Worm (Caenorhabditis elegans) whole organism, L2 larva: ENCODE results near the gene dpf-2.

Source experiments
- C34F6.9 ChIP-seq: fragments of 150-350 bp; optimal IDR thresholded peaks from 2 replicates; lab custom pipeline; 2014; ENCODE audit warnings: missing biosample characterization, missing genetic modification characterization
- F13H6.1 ChIP-seq: sonication (generic microtip); optimal IDR thresholded peaks from 2 replicates; lab custom pipeline; 2016; ENCODE audit warnings: missing genetic modification characterization, missing compliant biosample characterization
- R02D3.7 ChIP-seq: fragments of 150-350 bp; optimal IDR thresholded peaks from 2 replicates; lab custom pipeline; 2014; ENCODE audit warnings: missing biosample characterization, missing genetic modification characterization
- Y55F3AM.14 ChIP-seq: fragments of 200-800 bp; sonication (Bioruptor generic); optimal IDR thresholded peaks from 2 replicates; lab custom pipeline; 2018; ENCODE audit warnings: mild to moderate bottlenecking, missing genetic modification characterization, missing compliant biosample characterization
- ZK546.5 ChIP-seq: sonication (generic microtip); optimal IDR thresholded peaks from 2 replicates; lab custom pipeline; 2017; ENCODE audit warnings: missing biosample characterization, missing genetic modification characterization
- alr-1 ChIP-seq: fragments of 150-350 bp; optimal IDR thresholded peaks from 2 replicates; lab custom pipeline; 2014; ENCODE audit warnings: missing biosample characterization, missing genetic modification characterization
- aly-2 ChIP-seq: fragments of 150-350 bp; optimal IDR thresholded peaks from 2 replicates; lab custom pipeline; 2014; ENCODE audit warnings: missing biosample characterization, missing genetic modification characterization
- ama-1 ChIP-seq: fragments of 150-350 bp; optimal IDR thresholded peaks from 2 replicates; lab custom pipeline; 2018; ENCODE audit warnings: inconsistent platforms
- blmp-1 ChIP-seq: sonication (generic microtip); optimal IDR thresholded peaks from 2 replicates; lab custom pipeline; 2017; ENCODE audit warnings: missing genetic modification characterization, mild to moderate bottlenecking, missing compliant biosample characterization, antibody characterized with exemption, moderate library complexity; ENCODE audit not compliant: insufficient read depth
- ceh-16 ChIP-seq: fragments of 150-350 bp; optimal IDR thresholded peaks from 2 replicates; lab custom pipeline; 2014; ENCODE audit warnings: missing biosample characterization, missing genetic modification characterization
- ceh-82 ChIP-seq: fragments of 150-350 bp; optimal IDR thresholded peaks from 2 replicates; lab custom pipeline; 2014; ENCODE audit warnings: missing biosample characterization, missing genetic modification characterization
- crh-2 ChIP-seq: sonication (generic microtip); optimal IDR thresholded peaks from 2 replicates; lab custom pipeline; 2017; ENCODE audit warnings: missing biosample characterization, missing genetic modification characterization
- dmd-4 ChIP-seq: sonication (generic microtip); optimal IDR thresholded peaks from 2 replicates; lab custom pipeline; 2017; ENCODE audit warnings: missing biosample characterization, missing genetic modification characterization
- fos-1 ChIP-seq: fragments of 150-350 bp; optimal IDR thresholded peaks from 2 replicates; lab custom pipeline; 2014; ENCODE audit warnings: missing biosample characterization, missing genetic modification characterization
- lin-11 ChIP-seq: fragments of 150-350 bp; sonication (generic microtip); optimal IDR thresholded peaks from 2 replicates; lab custom pipeline; 2014; ENCODE audit warnings: missing biosample characterization, missing genetic modification characterization, inconsistent platforms, mixed read lengths
- lin-13 ChIP-seq: fragments of 150-350 bp; optimal IDR thresholded peaks from 2 replicates; lab custom pipeline; 2014; ENCODE audit warnings: missing biosample characterization, missing genetic modification reagents, missing genetic modification characterization
- mbf-1 ChIP-seq: sonication (generic microtip); optimal IDR thresholded peaks from 2 replicates; lab custom pipeline; 2017; ENCODE audit warnings: missing biosample characterization, missing genetic modification characterization
- mdl-1 ChIP-seq, 2 experiments: fragments of 150-350 bp in 1 of 2; sonication (generic microtip) in 1 of 2; optimal IDR thresholded peaks; 2 replicates each; lab custom pipeline; 2017; ENCODE audit warnings: missing biosample characterization in 2 of 2, missing genetic modification characterization in 2 of 2
- nhr-10 ChIP-seq: sonication (generic microtip); optimal IDR thresholded peaks from 2 replicates; lab custom pipeline; 2017; ENCODE audit warnings: missing biosample characterization, missing genetic modification characterization
- nhr-11 ChIP-seq: fragments of 150-350 bp; optimal IDR thresholded peaks from 2 replicates; lab custom pipeline; 2014; ENCODE audit warnings: missing biosample characterization, missing genetic modification characterization
- nhr-12 ChIP-seq: fragments of 150-350 bp; optimal IDR thresholded peaks from 2 replicates; lab custom pipeline; 2014; ENCODE audit warnings: missing biosample characterization, missing genetic modification characterization
- nhr-129 ChIP-seq: fragments of 150-350 bp; optimal IDR thresholded peaks from 2 replicates; lab custom pipeline; 2014; ENCODE audit warnings: missing biosample characterization, missing genetic modification characterization
- nhr-21 ChIP-seq: fragments of 150-350 bp; optimal IDR thresholded peaks from 2 replicates; lab custom pipeline; 2014; ENCODE audit warnings: missing biosample characterization, missing genetic modification characterization
- nhr-23 ChIP-seq: fragments of 150-350 bp; optimal IDR thresholded peaks from 2 replicates; lab custom pipeline; 2014; ENCODE audit warnings: missing biosample characterization, missing genetic modification reagents, missing genetic modification characterization
- nhr-237 ChIP-seq: fragments of 150-350 bp; optimal IDR thresholded peaks from 2 replicates; lab custom pipeline; 2014; ENCODE audit warnings: missing biosample characterization, missing genetic modification characterization
- nhr-6 ChIP-seq: fragments of 150-350 bp; optimal IDR thresholded peaks from 2 replicates; lab custom pipeline; 2014; ENCODE audit warnings: missing biosample characterization, missing genetic modification characterization
- nhr-77 ChIP-seq: fragments of 150-350 bp; optimal IDR thresholded peaks from 2 replicates; lab custom pipeline; 2014; ENCODE audit warnings: missing biosample characterization, missing genetic modification characterization
- peb-1 ChIP-seq: fragments of 150-350 bp; optimal IDR thresholded peaks from 2 replicates; lab custom pipeline; 2014; ENCODE audit warnings: missing biosample characterization, missing genetic modification characterization
- sem-4 ChIP-seq: fragments of 150-350 bp; optimal IDR thresholded peaks from 2 replicates; lab custom pipeline; 2014; ENCODE audit warnings: missing biosample characterization, missing genetic modification reagents, missing genetic modification characterization
- skn-1 ChIP-seq: sonication (generic microtip); optimal IDR thresholded peaks from 2 replicates; lab custom pipeline; 2017; ENCODE audit warnings: missing biosample characterization, missing genetic modification characterization
- sma-3 ChIP-seq: sonication (generic microtip); optimal IDR thresholded peaks from 2 replicates; lab custom pipeline; 2016; ENCODE audit warnings: missing genetic modification reagents, missing genetic modification characterization, missing compliant biosample characterization
- sma-9 ChIP-seq, 2 experiments: fragments of 150-350 bp in 1 of 2; sonication (generic microtip) in 1 of 2; optimal IDR thresholded peaks; 2 replicates each; lab custom pipeline; 2014 to 2016; ENCODE audit warnings: missing genetic modification characterization in 2 of 2, mild to moderate bottlenecking in 1 of 2, missing biosample characterization in 1 of 2, missing compliant biosample characterization in 1 of 2, missing genetic modification reagents in 1 of 2, moderate library complexity in 1 of 2
- snpc-4 ChIP-seq: fragments of 150-350 bp; optimal IDR thresholded peaks from 2 replicates; lab custom pipeline; 2014; ENCODE audit warnings: missing biosample characterization, missing genetic modification characterization
- unc-39 ChIP-seq: fragments of 150-350 bp; optimal IDR thresholded peaks from 2 replicates; lab custom pipeline; 2014; ENCODE audit warnings: missing biosample characterization, missing genetic modification characterization
- unc-55 ChIP-seq: fragments of 150-350 bp; sonication (generic microtip); optimal IDR thresholded peaks from 3 replicates; lab custom pipeline; 2014; ENCODE audit warnings: missing biosample characterization, missing genetic modification reagents, missing genetic modification characterization
- unc-62 ChIP-seq: fragments of 150-350 bp; optimal IDR thresholded peaks from 2 replicates; lab custom pipeline; 2014; ENCODE audit warnings: missing biosample characterization, missing genetic modification reagents, missing genetic modification characterization
- zag-1 ChIP-seq: fragments of 150-350 bp; optimal IDR thresholded peaks from 2 replicates; lab custom pipeline; 2014; ENCODE audit warnings: missing biosample characterization, missing genetic modification characterization
- ztf-1 ChIP-seq: fragments of 200-800 bp; sonication (Bioruptor generic); conservative IDR thresholded peaks from 2 replicates; pipeline ENCODE4 v1.3.6; 2022; ENCODE audit warnings: missing genetic modification characterization, missing compliant biosample characterization
- ztf-4 ChIP-seq: fragments of 150-350 bp; optimal IDR thresholded peaks from 2 replicates; lab custom pipeline; 2014; ENCODE audit warnings: missing biosample characterization, missing genetic modification characterization

Gene dpf-2

DNA sequence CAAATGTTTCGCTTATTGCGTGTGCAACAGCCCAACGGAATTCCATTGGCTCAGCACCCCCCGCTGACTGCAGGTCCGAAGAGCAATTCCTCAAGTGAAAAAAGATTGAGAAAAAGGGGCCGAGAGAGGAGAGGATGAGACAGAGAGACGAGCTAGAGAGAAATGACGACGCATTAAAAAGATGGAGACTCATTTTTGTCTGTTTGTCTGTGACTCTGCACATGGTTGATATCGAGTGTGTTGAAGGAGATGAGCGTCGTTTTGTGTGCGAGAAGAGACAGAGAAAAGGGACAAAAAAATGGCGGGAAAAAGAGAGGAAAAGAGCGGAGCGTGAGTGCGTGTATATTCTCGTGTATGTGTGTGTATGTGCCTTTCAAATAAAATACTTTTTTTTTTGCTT is 9.4 kb downstream of the dpf-2 start (continued):
- TF ChIP-seq ama-1 (lab: Kevin White, UChicago) (peak; percentile 39), Y55F3AM.14 (peak; percentile 81), zag-1 (tag; lab: Kevin White, UChicago) (peak; percentile 96), lin-13 (GFP tag; lab: Kevin White, UChicago) (peak; percentile 90), sma-3 (GFP tag; lab: Kevin White, UChicago) (peak; percentile 52), aly-2 (tag; lab: Kevin White, UChicago) (no peak), nhr-237 (no peak), F13H6.1 (tag; lab: Kevin White, UChicago) (peak; percentile 94), crh-2 (tag; lab: Kevin White, UChicago) (peak; percentile 93), nhr-6 (tag; lab: Kevin White, UChicago) (peak; percentile 87), ztf-1 (GFP tag; lab: Robert Waterston, UW) (no peak), nhr-11 (no peak), ceh-16 (tag; lab: Kevin White, UChicago) (no peak), sem-4 (peak; percentile 87), unc-39 (peak; percentile 3), alr-1 (no peak), snpc-4 (tag; lab: Kevin White, UChicago) (peak; percentile 57), C34F6.9 (peak; percentile 98), ZK546.5 (peak; percentile 5)

DNA sequence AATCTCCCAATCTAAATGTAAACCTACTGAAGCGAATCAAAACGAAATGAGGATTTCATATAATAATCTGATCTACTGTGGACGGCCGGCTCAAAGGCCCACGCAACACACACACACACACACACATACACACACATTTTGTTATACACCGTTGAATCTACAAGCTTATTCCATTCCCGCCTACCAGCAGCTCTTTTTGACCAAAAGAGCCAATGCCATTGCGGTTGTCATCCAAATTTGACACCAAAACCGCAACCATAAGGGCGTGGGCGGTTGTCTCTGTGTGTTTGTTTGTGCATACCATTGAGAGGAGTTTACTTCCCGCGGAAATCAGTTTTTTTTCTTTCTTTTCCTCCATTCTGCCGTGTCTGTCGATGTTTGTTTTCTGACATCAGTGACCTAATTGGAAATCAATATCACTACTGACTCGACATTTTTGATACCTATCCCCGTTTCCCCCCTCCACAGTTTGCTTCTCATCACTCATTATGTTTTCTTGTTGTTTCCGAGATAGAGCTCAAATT is 11.3 kb downstream of the dpf-2 start:
- TF ChIP-seq nhr-12 (tag; lab: Kevin White, UChicago) (no peak), unc-39 (no peak), Y55F3AM.14 (no peak), fos-1 (no peak), nhr-21 (tag; lab: Kevin White, UChicago) (no peak), blmp-1 (tag; lab: Kevin White, UChicago) (no peak), nhr-23 (no peak), peb-1 (tag; lab: Kevin White, UChicago) (no peak), ama-1 (lab: Kevin White, UChicago) (no peak), nhr-129 (tag; lab: Kevin White, UChicago) (no peak), sem-4 (no peak), nhr-11 (no peak), ceh-82 (tag; lab: Kevin White, UChicago) (no peak), sma-9 (GFP tag; optimal IDR thresholded peaks at IDR 0.05; lab: Kevin White, UChicago) (no peak), sma-9 (tag; optimal IDR thresholded peaks at IDR 0.05; lab: Kevin White, UChicago) (no peak), ceh-16 (tag; lab: Kevin White, UChicago) (no peak), mbf-1 (no peak), lin-11 (tag; lab: Kevin White, UChicago) (no peak), ztf-4 (no peak), unc-62 (no peak)

DNA sequence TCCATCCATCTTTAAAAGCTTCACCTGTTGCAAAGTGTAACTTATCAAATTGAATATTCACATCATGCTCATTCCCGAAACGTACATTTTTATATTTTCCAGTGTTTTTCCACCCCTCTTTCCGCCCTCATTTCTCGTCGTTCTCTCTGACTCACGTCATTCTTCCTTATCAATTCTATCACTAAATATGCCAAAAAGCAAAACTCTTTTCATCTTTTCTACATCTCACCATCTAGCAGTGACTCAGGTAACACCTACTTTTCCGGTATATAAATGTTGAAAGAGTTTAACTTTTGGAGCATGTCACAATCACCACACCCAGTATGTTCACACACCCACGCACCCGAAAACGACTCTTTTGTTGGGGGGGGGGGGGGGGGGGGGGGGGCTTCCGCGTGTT is 12.8 kb downstream of the dpf-2 start:
- TF ChIP-seq dmd-4 (tag; lab: Kevin White, UChicago) (no peak), skn-1 (no peak), unc-55 (no peak), ztf-4 (no peak), fos-1 (peak; percentile 81), sma-9 (GFP tag; optimal IDR thresholded peaks at IDR 0.05; lab: Kevin White, UChicago) (peak; percentile 14), sma-9 (tag; optimal IDR thresholded peaks at IDR 0.05; lab: Kevin White, UChicago) (no peak), unc-62 (no peak)

DNA sequence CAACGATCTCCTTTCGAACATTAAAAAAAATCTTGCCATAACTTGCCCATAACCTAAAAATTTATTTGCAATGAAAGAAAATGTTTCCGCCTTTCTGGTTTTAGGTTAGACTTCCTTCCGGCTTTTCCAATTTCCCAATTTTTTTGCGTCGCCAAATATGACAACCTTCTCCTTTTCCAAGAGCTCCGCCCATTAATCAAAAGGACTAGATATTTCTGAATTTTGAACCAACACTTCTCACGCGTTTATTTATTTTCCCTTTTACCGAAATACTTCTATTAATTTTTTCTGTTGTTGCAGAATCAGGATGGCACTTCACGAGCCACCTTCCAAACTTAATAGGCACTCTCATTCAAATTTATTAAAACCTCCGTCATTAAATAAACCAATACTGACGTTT is 14.0 kb downstream of the dpf-2 start, which contains the start of gene egrh-1:
egrh-1 (plus strand) TSS at position 301 of the 400 bp plus-strand sequence.
- no peak for TF ChIP-seq F13H6.1 (tag; lab: Kevin White, UChicago)
- TF ChIP-seq Y55F3AM.14 = no peak
- TF ChIP-seq R02D3.7 = no peak
- TF ChIP-seq, all 48 proteins: peak for 0

DNA sequence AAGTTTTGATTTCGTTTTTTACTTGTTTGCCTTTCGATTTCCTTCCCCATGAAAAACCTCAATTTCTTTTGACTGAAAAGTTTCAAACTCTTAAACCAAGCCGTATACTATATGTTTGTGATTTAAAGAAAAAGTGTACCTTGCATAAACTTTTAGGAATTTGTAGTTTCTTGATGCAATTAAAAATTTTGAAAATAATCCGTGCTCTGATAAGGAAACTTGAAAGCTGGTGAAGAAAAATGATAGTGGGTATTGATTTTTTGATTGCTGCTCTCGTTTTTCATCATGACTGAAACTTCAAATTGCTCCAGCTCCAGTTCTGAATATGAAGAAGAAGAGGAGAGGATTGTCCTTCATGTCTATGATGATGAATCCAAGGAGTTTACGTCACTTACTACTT is 17.4 kb downstream of the dpf-2 start, which contains the start of gene acd-3:
acd-3 (plus strand) TSS at position 222 of the 400 bp plus-strand sequence.
- TF ChIP-seq crh-2 (tag; lab: Kevin White, UChicago) (peak; percentile 34), lin-13 (GFP tag; lab: Kevin White, UChicago) (no peak), nhr-129 (tag; lab: Kevin White, UChicago) (no peak), nhr-77 (tag; lab: Kevin White, UChicago) (no peak), ama-1 (lab: Kevin White, UChicago) (no peak), mdl-1 (tag; optimal IDR thresholded peaks at IDR 0.05; lab: Kevin White, UChicago) (no peak), nhr-12 (tag; lab: Kevin White, UChicago) (no peak), nhr-237 (no peak), F13H6.1 (tag; lab: Kevin White, UChicago) (no peak), nhr-10 (no peak), fos-1 (peak; percentile 50), lin-11 (tag; lab: Kevin White, UChicago) (no peak), skn-1 (no peak), nhr-11 (no peak)
